Worm (Caenorhabditis elegans) whole organism, L4/young adult: ENCODE data around the gene ZK1320.2.

ENCODE experiments used
- W03F9.2 ChIP-seq: fragments of 150-350 bp; optimal IDR thresholded peaks from 2 replicates; lab custom pipeline; 2014; ENCODE audit warnings: missing biosample characterization, missing genetic modification characterization
- dao-5 ChIP-seq: sonication (generic microtip); optimal IDR thresholded peaks from 2 replicates; lab custom pipeline; 2016; ENCODE audit warnings: missing genotype, missing genetic modification characterization, moderate library complexity, missing compliant biosample characterization
- him-1 ChIP-seq: sonication (generic microtip); optimal IDR thresholded peaks from 2 replicates; lab custom pipeline; 2016; ENCODE audit warnings: missing genotype, missing genetic modification reagents, missing genetic modification characterization, missing compliant biosample characterization

The ZK1320.2 gene

DNA sequence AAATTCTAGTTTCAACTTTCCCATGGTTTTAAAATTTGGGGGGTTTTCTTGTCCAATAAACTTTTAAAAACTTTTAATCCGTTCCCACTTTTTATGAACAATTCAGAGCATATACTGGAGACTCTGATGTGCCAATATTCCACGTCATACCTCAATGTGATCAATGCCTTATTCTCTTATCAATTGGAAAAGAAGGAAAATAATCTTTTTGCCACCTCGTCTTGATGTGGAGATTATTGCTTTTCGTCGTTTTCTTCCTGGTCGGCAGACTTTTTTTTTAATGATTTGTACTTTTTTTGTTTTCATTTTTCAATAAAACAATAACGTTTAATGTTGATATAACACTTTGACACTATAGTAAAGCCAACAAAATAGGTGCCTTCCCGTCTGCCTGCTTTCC is 18.7 kb upstream of the ZK1320.2 start:
- TF ChIP-seq W03F9.2 (tag; lab: Kevin White, UChicago): no peak
- TF ChIP-seq him-1 (tag; lab: Kevin White, UChicago): no peak
- TF ChIP-seq dao-5 (tag; lab: Kevin White, UChicago): no peak

DNA sequence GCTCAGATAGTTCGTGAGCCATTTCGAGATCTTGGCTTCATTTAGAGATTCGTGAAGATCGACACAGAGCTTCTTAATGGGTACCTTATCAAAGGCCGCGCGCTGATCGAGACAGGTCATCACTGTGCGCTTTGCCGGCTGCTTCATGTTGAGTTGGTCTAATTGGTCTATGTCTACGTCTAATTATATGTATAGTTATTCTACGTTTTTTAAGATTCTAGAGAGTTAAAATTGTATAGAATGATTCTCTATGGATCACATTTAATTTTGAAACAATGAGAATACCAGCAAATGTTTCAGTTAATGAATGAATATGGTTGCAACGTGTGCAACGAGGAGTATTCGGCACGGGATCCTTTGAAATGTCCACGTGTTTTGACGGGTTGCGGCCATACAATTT is 15.9 kb upstream of the ZK1320.2 start, which contains the start of gene arc-1:
Gene arc-1, plus strand, starts transcription at position 301 of the 400 bp plus-strand sequence.
- TF ChIP-seq W03F9.2 (tag; lab: Kevin White, UChicago): no peak
- TF ChIP-seq dao-5 (tag; lab: Kevin White, UChicago): no peak
- TF ChIP-seq him-1 (tag; lab: Kevin White, UChicago): no peak

DNA sequence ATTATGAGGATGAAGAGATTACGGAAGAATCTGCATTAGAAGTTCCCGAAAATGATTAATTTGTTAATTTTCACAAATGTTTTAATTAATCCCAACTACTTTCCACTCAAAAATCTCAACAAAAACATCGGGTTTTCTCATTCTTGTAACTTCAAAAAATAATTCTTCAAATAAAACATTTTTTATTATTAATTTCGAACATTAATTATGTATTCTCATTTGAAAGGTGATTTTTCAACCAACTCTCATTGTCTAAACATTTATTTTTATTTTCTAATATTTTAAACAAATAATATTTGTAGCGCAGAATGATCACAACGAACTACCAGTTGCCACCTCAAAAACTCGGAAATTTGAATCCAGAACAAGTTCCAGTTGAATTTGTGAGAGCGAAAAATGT is 12.5 kb upstream of the ZK1320.2 start, which contains the start of gene ZK1320.7:
Gene ZK1320.7, plus strand, starts transcription at position 301 of the 400 bp plus-strand sequence.
- TF ChIP-seq W03F9.2 (tag; lab: Kevin White, UChicago) (no peak), him-1 (tag; lab: Kevin White, UChicago) (no peak), dao-5 (tag; lab: Kevin White, UChicago) (no peak)

DNA sequence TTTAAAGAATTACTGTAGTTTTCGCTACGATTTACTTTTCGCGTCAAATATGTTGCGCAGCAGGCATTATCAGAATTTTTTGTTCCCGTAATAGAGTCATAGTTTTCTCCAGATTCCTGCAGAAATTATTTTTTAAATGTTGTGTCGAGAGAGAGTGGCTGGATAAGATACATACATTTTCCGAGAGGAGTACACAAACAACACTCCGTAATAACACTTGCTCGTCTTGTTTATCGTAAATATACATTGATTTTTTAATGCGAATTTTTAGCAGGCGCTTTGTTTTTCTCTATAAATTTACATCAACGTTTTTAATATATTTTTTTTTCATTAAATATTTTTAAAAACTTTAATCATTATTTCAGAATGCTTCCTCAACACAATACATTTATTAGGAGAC is 10.2 kb upstream of the ZK1320.2 start, which contains the start of gene taf-8:
Gene taf-8, plus strand, starts transcription at position 360 of the 400 bp plus-strand sequence.
- peak; percentile 16 for TF ChIP-seq W03F9.2 (tag; lab: Kevin White, UChicago)
- no peak for TF ChIP-seq dao-5 (tag; lab: Kevin White, UChicago)

DNA sequence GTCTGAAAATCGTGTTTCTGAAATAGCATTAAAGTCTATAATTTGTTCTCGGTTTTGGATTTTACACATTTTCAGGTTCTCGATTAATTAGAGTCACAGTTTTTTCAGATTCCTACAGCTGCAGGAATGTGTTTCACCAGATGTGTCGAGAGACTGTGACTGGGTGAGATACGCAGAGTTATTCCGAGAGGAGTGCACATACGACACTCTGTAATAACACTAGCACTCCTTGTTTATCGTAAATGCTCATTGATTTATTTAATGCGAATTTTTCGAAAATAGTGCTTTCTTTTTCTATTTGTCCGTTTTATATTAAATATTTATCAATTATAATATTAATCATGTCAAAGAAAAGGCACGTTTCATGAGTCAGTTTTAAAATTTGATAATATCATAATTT is 8.6 kb upstream of the ZK1320.2 start, which contains the start of gene ZK1320.11:
Gene ZK1320.11, plus strand, starts transcription at position 243 of the 400 bp plus-strand sequence.
- TF ChIP-seq W03F9.2 (tag; lab: Kevin White, UChicago) (no peak), him-1 (tag; lab: Kevin White, UChicago) (no peak), dao-5 (tag; lab: Kevin White, UChicago) (no peak)

DNA sequence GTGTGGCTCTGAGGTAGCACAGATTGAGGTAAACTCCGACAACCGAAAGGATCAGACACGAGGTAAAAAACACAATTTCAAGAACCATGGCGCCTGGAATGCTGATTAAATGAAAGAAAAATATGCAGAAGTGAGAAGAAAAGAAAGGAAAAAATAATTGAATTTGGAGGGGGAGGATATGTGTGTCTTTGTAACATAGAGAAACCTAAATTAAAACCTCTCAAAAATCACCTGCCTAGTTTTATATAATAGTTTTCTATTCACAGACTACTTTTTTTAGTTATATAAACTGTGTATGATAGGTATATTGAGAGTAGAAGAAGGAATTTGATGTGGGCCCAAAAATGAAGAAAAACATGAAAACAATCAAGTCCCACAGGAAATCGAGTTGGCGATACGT is 6.8 kb upstream of the ZK1320.2 start, which contains the start of gene ZK1320.5:
Gene ZK1320.5, minus strand, starts transcription at position 101 of the 400 bp plus-strand sequence.
- TF ChIP-seq him-1 (tag; lab: Kevin White, UChicago) (no peak), W03F9.2 (tag; lab: Kevin White, UChicago) (no peak), dao-5 (tag; lab: Kevin White, UChicago) (no peak)

DNA sequence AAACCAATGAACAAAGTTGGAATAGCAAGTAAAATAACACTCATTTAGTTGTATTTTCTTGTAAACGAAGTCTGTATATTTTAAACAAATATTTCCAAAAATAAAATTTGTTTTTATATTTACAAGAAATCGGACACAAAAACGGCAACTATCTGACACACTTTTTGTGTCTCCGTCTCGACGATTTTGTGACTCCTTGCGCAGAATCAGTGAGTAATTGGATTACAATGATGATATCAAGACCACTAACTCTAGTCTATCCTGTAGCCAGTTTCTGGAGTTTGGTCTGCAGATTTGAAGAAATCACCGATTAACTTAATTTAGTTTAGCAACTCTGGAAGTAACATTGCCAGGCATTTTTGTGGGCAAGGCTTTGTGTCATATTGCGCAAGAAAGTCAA is 4.0 kb upstream of the ZK1320.2 start, which contains the start of gene cyp-13A10:
Gene cyp-13A10, minus strand, starts transcription at position 88 of the 400 bp plus-strand sequence.
- TF ChIP-seq dao-5 (tag; lab: Kevin White, UChicago) (no peak), W03F9.2 (tag; lab: Kevin White, UChicago) (no peak), him-1 (tag; lab: Kevin White, UChicago) (no peak)

DNA sequence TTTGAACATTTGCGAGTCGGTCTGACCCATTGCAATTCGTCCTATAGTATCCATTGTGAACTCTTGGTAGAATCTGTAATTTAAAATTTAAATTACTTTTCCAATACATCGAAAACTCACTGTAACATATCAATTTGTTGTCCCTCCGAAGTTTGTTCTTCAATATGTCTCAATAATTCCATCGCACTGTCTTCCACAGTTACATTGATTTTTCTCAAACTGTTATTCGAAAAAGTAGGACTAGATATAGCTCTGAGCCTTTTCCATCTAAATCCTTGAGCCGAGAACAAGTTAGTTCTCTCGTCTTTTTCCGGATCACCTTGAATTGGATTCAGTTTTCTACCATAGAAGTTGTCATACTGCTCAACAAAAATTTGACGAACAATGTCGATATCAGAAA is 3.4 kb upstream of the ZK1320.2 start:
- no peak for TF ChIP-seq dao-5 (tag; lab: Kevin White, UChicago)
- TF ChIP-seq W03F9.2 (tag; lab: Kevin White, UChicago): no peak
- no peak for TF ChIP-seq him-1 (tag; lab: Kevin White, UChicago)

DNA sequence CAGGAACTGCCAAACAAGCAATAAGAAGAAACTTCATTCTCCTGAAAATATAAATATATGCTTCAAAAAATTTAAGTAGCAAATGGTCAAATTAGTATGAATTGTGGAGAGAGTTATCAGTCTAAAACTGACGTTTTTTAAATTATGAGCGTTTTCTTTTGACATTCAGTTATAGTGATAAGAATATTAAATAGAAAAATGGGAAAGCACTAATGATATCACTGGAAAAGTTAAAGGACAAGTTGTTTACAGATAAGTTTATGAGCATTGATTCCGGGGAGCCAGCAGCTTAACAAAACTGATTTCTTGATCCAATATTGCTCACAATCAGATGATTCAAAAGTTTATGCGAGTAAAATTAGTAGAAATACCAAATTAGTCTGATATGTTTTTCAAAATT is 1.6 kb upstream of the ZK1320.2 start, which contains the start of gene ZK1320.3:
Gene ZK1320.3, minus strand, starts transcription at position 41 of the 400 bp plus-strand sequence.
- TF ChIP-seq dao-5 (tag; lab: Kevin White, UChicago) (no peak), him-1 (tag; lab: Kevin White, UChicago) (no peak), W03F9.2 (tag; lab: Kevin White, UChicago) (no peak)

DNA sequence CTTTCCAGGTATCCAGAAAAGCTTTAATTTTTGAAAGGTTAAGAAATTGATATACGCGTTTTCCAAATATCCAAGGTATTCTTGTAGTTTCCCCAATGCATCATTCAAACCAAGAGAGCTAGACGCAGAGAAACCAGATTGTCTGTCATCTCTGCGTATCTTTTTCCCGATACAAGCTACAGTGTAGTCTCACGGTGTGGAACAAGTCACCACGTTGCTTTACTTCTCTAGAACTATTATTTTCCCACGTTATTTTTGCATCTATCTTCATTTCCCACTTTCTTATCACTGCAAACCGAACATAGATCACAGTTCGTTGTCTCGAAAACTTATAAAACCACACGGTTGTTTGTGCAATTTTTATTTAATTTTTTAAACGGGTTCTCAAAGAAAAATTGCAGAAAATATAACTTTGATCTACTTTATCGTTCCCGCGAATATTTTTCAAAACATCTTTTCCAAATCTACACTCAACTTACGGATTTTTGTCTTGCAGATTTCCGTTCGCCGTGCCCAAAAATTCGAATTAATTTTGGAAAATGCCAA is 2.5 kb downstream of the ZK1320.2 start, which contains the start of gene gstk-1:
Gene gstk-1, plus strand, starts transcription at position 496 of the 546 bp plus-strand sequence.
- TF ChIP-seq W03F9.2 (tag; lab: Kevin White, UChicago) (no peak), him-1 (tag; lab: Kevin White, UChicago) (no peak), dao-5 (tag; lab: Kevin White, UChicago) (no peak)

DNA sequence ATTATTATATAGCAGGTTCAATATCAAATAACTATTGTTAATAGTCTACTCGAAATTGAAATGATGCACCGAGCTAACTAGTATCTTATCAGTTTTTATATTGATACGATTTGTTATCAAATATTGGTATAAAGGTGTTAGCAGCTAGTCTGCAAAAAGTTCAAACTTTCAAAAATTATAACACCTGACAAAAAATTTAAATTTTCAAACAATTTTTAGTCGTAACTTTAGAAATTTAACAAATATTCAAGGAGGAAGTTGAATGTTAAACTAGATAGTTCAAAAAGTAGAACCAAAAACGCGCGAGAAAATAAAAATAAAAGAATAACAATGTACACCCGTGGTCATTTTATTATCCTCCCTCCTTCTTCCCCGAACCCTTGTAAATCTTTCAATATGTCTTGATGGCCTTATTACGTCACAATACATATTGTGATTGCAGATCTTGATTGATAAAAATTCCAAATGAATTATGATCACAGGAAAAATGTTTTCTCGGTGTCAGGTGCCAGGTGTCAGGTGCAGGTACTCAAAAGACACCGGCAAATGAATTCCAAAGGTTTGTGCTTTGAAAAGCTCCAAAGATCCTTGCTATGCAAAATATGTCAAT is 3.2 kb downstream of the ZK1320.2 start, which contains the start of gene ZK1307.1:
Gene ZK1307.1, minus strand, starts transcription at position 51 of the 610 bp plus-strand sequence.
- TF ChIP-seq dao-5 (tag; lab: Kevin White, UChicago) (no peak), W03F9.2 (tag; lab: Kevin White, UChicago) (no peak), him-1 (tag; lab: Kevin White, UChicago) (no peak)

DNA sequence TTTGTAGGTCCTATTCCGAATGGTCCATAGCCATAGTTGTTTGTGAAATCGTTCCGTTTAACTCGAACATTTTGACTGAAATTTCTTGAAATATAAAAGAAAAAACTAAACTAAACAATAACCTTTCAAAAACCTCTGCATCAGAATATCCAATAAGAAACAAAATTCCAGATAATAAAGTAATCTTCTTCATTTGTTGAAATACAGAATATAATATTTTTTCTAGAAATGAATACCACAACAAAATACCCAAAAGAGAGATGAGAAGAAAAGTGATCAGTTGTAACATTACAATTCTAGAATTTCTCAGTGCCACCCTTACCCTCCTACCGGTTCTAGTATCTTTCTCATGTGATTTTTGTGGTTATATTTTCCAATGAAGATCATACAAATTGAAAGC is 5.1 kb downstream of the ZK1320.2 start, which contains the start of gene ZK1307.2:
Gene ZK1307.2, minus strand, starts transcription at position 274 of the 400 bp plus-strand sequence.
- TF ChIP-seq W03F9.2 (tag; lab: Kevin White, UChicago) (no peak), him-1 (tag; lab: Kevin White, UChicago) (no peak), dao-5 (tag; lab: Kevin White, UChicago) (no peak)

DNA sequence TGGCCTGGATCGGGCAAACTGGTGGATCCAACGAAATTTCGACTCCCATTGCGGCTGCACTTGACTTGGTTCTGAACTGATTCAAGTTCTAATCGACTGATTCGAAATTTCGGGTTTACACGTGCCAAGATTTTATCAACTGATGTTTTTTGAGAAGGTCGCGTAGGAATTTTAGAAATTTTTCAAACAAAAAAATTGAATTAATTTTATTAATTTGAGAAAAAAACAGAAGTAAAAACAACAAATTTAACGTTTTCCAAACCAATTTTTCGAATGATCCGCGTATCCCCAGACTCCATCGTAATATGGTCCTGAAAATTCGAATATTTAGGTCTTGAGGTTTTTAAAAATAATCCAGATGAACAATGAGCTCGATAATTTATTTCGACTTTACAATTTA is 5.9 kb downstream of the ZK1320.2 start, which contains the start of gene ZK1307.3:
Gene ZK1307.3, minus strand, starts transcription at position 101 of the 400 bp plus-strand sequence.
- TF ChIP-seq dao-5 (tag; lab: Kevin White, UChicago): no peak
- no peak for TF ChIP-seq him-1 (tag; lab: Kevin White, UChicago)
- no peak for TF ChIP-seq W03F9.2 (tag; lab: Kevin White, UChicago)
